Worm (Caenorhabditis elegans) whole organism, L1 larva: ENCODE measurements around the gene K07E8.6.

Experiments used
- C04F5.9 ChIP-seq: sonication (generic microtip); optimal IDR thresholded peaks from 2 replicates; lab custom pipeline; 2016; ENCODE audit warnings: missing genetic modification characterization, missing compliant biosample characterization
- elt-2 ChIP-seq: sonication (generic microtip); optimal IDR thresholded peaks from 2 replicates; lab custom pipeline; 2016; ENCODE audit warnings: missing genetic modification characterization, mild to moderate bottlenecking, inconsistent platforms, missing compliant biosample characterization, missing genetic modification reagents
- fkh-8 ChIP-seq: sonication (generic microtip); optimal IDR thresholded peaks from 2 replicates; lab custom pipeline; 2016; ENCODE audit warnings: mild to moderate bottlenecking, missing genetic modification characterization, missing compliant biosample characterization
- isw-1 ChIP-seq: fragments of 200-800 bp; sonication (Bioruptor generic); IDR thresholded peaks from 2 replicates; pipeline ENCODE4 v1.3.6; 2022; ENCODE audit warnings: missing genetic modification characterization, missing compliant biosample characterization
- lin-13 ChIP-seq: fragments of 150-350 bp; optimal IDR thresholded peaks from 2 replicates; lab custom pipeline; 2014; ENCODE audit warnings: missing biosample characterization, missing genetic modification reagents, missing genetic modification characterization
- lin-39 ChIP-seq: fragments of 150-350 bp; optimal IDR thresholded peaks from 2 replicates; lab custom pipeline; 2014; ENCODE audit warnings: missing biosample characterization, missing genetic modification reagents, missing genetic modification characterization
- mab-9 ChIP-seq: fragments of 200-800 bp; sonication (Bioruptor generic); IDR thresholded peaks from 2 replicates; pipeline ENCODE4 v1.3.6; 2022; ENCODE audit warnings: missing genetic modification reagents, missing genetic modification characterization, missing compliant biosample characterization
- mdl-1 ChIP-seq, 2 experiments: fragments of 150-350 bp; optimal IDR thresholded peaks; 2 replicates each; lab custom pipeline; 2014 to 2017; ENCODE audit warnings: missing biosample characterization in 2 of 2, missing genetic modification characterization in 2 of 2, inconsistent platforms in 1 of 2
- sox-4 ChIP-seq: sonication (generic microtip); optimal IDR thresholded peaks from 2 replicates; lab custom pipeline; 2016; ENCODE audit warnings: missing genetic modification characterization, missing compliant biosample characterization
- swsn-7 ChIP-seq: sonication (generic microtip); optimal IDR thresholded peaks from 2 replicates; lab custom pipeline; 2016; ENCODE audit warnings: missing genetic modification characterization, missing compliant biosample characterization
- xbp-1 ChIP-seq: sonication (generic microtip); optimal IDR thresholded peaks from 2 replicates; lab custom pipeline; 2016; ENCODE audit warnings: missing genetic modification characterization, missing compliant biosample characterization
- ztf-11 ChIP-seq, 2 experiments: sonication (generic microtip); optimal IDR thresholded peaks; 2 replicates each; lab custom pipeline; 2016 to 2017; ENCODE audit warnings: missing genetic modification characterization in 2 of 2, missing biosample characterization in 1 of 2, missing compliant biosample characterization in 1 of 2

The K07E8.6 gene

ce11 chrII:587533-587932 is 51.8 kb downstream of the K07E8.6 start, which contains the start of gene fbxb-34:
Gene fbxb-34, plus strand, starts transcription at chrII:587833.
- TF ChIP-seq mdl-1 (tag; optimal IDR thresholded peaks at IDR 0.05; lab: Kevin White, UChicago) (no peak), isw-1 (GFP tag; lab: Robert Waterston, UW) (no peak), swsn-7 (tag; lab: Kevin White, UChicago) (no peak), C04F5.9 (tag; lab: Kevin White, UChicago) (no peak), fkh-8 (tag; lab: Kevin White, UChicago) (no peak), xbp-1 (tag; lab: Kevin White, UChicago) (no peak), mab-9 (GFP tag; lab: Robert Waterston, UW) (no peak), elt-2 (tag; lab: Kevin White, UChicago) (no peak), lin-13 (GFP tag; lab: Kevin White, UChicago) (no peak), sox-4 (tag; lab: Kevin White, UChicago) (no peak), ztf-11 (tag; optimal IDR thresholded peaks at IDR 0.05; lab: Kevin White, UChicago) (no peak), lin-39 (tag; lab: Kevin White, UChicago) (no peak)
- TF ChIP-seq, all 84 proteins: peak for 0
